Fruit fly (Drosophila melanogaster): ENCODE data around the gene Keap1.

Keap1 gene

DNA sequence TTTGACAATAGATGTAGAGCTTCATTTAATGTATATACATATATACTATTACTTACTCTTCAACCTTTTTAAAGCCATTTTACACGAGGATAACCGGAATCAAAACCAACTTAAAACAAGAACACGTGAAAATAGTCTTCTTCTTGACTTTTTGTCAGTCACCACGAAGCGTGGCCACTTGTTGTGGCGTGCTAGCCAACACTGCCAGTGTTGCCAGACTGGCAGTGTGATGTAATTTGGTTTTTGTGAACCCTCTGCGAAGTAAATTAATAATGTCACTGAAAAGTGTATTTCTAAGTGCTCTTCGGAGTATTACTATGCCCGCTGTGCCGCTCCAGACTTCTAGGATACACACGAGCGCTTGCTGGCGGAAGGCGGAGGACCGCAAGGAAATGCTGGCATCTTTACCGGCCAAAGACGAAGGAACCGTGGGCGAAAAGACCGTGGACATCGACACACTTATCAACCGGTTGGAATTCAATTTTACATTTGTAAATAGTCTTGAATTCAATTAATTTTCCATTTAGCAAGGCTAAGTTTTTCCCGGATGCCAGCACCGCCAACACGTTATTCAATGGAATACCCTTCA is 7.1 kb downstream of the Keap1 start, which contains the start of the genes Ns1 and mRpS11 (continued):
- TF ChIP-seq ems (GFP tag; optimal IDR thresholded peaks at IDR 0.05) (no peak), GATAe (GFP tag; conservative IDR thresholded peaks at IDR 0.05) (no peak), maf-S (GFP tag; optimal IDR thresholded peaks at IDR 0.05) (no peak), CG8478 (optimal IDR thresholded peaks at IDR 0.05) (no peak), CG7372 (GFP tag; IDR thresholded peaks at IDR 0.05) (no peak), Elba2 (GFP tag; optimal IDR thresholded peaks at IDR 0.05) (no peak), CTCF (GFP tag; optimal IDR thresholded peaks at IDR 0.05) (peak; percentile 13), Xrp1 (GFP tag; IDR thresholded peaks at IDR 0.05) (peak; percentile 25; the same call in 1 of the 2 replicates), hb (GFP tag; IDR thresholded peaks at IDR 0.05; ENCODE audit: partially characterized antibody) (no peak), CG4404 (GFP tag; IDR thresholded peaks at IDR 0.05) (no peak), BEAF-32 (GFP tag; optimal IDR thresholded peaks at IDR 0.05) (peak; percentile 46), al (GFP tag; IDR thresholded peaks at IDR 0.05) (no peak), run (tag; optimal IDR thresholded peaks at IDR 0.05) (no peak), Lhr (GFP tag; optimal IDR thresholded peaks at IDR 0.05) (no peak), CG4820 (GFP tag; optimal IDR thresholded peaks at IDR 0.05) (peak; percentile 0), repo (GFP tag; optimal IDR thresholded peaks at IDR 0.05) (no peak), ap (GFP tag; IDR thresholded peaks at IDR 0.05) (no peak), CG14014 (GFP tag; IDR thresholded peaks at IDR 0.05) (no peak), Sry-β (GFP tag; optimal IDR thresholded peaks at IDR 0.05) (no peak), E2f1 (GFP tag; IDR thresholded peaks at IDR 0.05) (no peak), CG12155 (GFP tag; optimal IDR thresholded peaks at IDR 0.05) (no peak), Scr (GFP tag; IDR thresholded peaks at IDR 0.05; ENCODE audit: partially characterized antibody) (peak; percentile 49), sens (GFP tag) (peak; percentile 66), nmo (GFP tag; optimal IDR thresholded peaks at IDR 0.05) (peak; percentile 57), az2 (GFP tag; optimal IDR thresholded peaks at IDR 0.05) (no peak), kni (GFP tag; optimal IDR thresholded peaks at IDR 0.05) (no peak), yki (optimal IDR thresholded peaks at IDR 0.05) (no peak), D19B (GFP tag; optimal IDR thresholded peaks at IDR 0.05) (no peak), Fer1 (GFP tag; optimal IDR thresholded peaks at IDR 0.05) (peak; percentile 40), CG4360 (GFP tag; IDR thresholded peaks at IDR 0.05) (no peak), CG1233 (GFP tag; optimal IDR thresholded peaks at IDR 0.05) (peak; percentile 22), Tbp (GFP tag; optimal IDR thresholded peaks at IDR 0.05) (no peak), cato (GFP tag; optimal IDR thresholded peaks at IDR 0.05; ENCODE audit: borderline replicate concordance) (no peak), nau (GFP tag; optimal IDR thresholded peaks at IDR 0.05) (no peak), CG7745 (tag; optimal IDR thresholded peaks at IDR 0.05) (no peak), row (GFP tag; IDR thresholded peaks at IDR 0.05) (peak; percentile 36; the same call in 2 of the 3 replicates), CG7839 (tag; optimal IDR thresholded peaks at IDR 0.05) (no peak), pho (GFP tag; optimal IDR thresholded peaks at IDR 0.05) (peak; percentile 24), CG9727 (GFP tag; optimal IDR thresholded peaks at IDR 0.05) (no peak), CG12942 (GFP tag; optimal IDR thresholded peaks at IDR 0.05) (no peak), CG6683 (GFP tag; optimal IDR thresholded peaks at IDR 0.05) (peak; percentile 1), Ravus (GFP tag; IDR thresholded peaks at IDR 0.05) (no peak), pzg (GFP tag; optimal IDR thresholded peaks at IDR 0.05) (peak; percentile 91), Oaz (GFP tag; IDR thresholded peaks at IDR 0.05) (no peak), gfzf (GFP tag; optimal IDR thresholded peaks at IDR 0.05) (peak; percentile 20), Abd-B (GFP tag; optimal IDR thresholded peaks at IDR 0.05) (no peak), Awh (GFP tag; IDR thresholded peaks at IDR 0.05) (no peak), CG9215 (GFP tag; IDR thresholded peaks at IDR 0.05) (no peak), mirr (GFP tag; optimal IDR thresholded peaks at IDR 0.05) (peak; percentile 38), B-H2 (GFP tag; optimal IDR thresholded peaks at IDR 0.05) (peak; percentile 68), CG15696 (tag; optimal IDR thresholded peaks at IDR 0.05) (no peak), chif (GFP tag; optimal IDR thresholded peaks at IDR 0.05) (peak in 1 of 2 experiments; percentile 25)

All from whole organism, embryonic.